Worm (Caenorhabditis elegans): ENCODE results near the gene C06B8.7.
A peak's percentile ranks its signal among the peaks of the same experiment; 100 is the strongest.

Gene C06B8.7

DNA sequence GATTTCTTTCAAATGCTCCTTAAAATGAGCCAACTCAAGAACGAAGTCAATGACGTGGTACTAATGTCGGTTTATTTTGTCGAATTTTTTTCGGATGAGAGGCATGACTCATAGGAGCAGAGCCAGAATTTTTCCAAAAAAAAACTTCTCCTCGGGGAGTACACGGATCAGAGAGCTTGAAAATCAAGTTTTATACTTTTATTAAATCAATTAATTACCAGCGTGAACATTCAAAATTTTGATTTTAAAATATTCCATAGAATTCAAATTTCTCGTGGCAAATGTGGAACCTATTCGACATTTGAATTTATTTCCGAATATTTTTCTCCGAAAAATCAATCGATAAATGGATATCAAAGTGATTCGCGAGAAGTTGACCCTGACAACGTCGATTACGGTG, 37.8 kb downstream of the C06B8.7 start, which contains the start of gene F21A3.4:
TSS of gene F21A3.4 (plus strand) at position 301 of the 400 bp plus-strand sequence.
- no peak for TF ChIP-seq flt-1 (GFP tag; IDR thresholded peaks at IDR 0.05)
- TF ChIP-seq hmbx-1 (tag; optimal IDR thresholded peaks at IDR 0.05): no peak
- TF ChIP-seq tra-4 (tag; optimal IDR thresholded peaks at IDR 0.05): no peak
- no peak for TF ChIP-seq B0310.2 (tag; optimal IDR thresholded peaks at IDR 0.05)
- no peak for TF ChIP-seq hnd-1 (tag; optimal IDR thresholded peaks at IDR 0.05)
- no peak for TF ChIP-seq pes-1 (GFP tag; IDR thresholded peaks at IDR 0.05)
- TF ChIP-seq aly-1 (tag; optimal IDR thresholded peaks at IDR 0.05): no peak
- TF ChIP-seq tbx-11 (GFP tag; IDR thresholded peaks at IDR 0.05): no peak
- no peak for TF ChIP-seq scrt-1 (GFP tag; IDR thresholded peaks at IDR 0.05)
- TF ChIP-seq sea-1 (GFP tag; conservative IDR thresholded peaks at IDR 0.05): no peak

DNA sequence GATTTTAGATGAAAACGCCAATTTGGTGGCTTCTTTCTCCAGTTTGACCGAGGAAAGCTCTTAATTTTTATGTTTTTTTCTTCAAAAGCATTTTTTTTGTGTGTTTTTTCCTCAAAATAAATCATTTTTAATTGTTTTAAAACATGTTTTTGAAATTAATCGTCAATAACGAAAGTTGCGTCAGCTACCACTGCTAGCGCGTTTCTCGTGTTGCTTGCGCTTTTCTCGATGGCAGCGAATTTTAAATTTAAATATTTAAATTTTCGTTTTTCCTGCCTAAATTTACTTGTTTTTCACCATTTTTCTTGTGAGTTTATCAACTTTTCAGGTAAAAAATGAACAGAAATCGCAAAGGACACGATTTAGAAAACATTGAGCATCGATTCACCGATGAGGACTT, 39.4 kb downstream of the C06B8.7 start, which contains the start of gene prde-1:
TSS of gene prde-1 (plus strand) at position 322 of the 400 bp plus-strand sequence.
- TF ChIP-seq ceh-13 (GFP tag; optimal IDR thresholded peaks at IDR 0.05) (no peak), ama-1 (optimal IDR thresholded peaks at IDR 0.05) (no peak), tra-4 (tag; optimal IDR thresholded peaks at IDR 0.05) (no peak), pes-1 (GFP tag; IDR thresholded peaks at IDR 0.05) (no peak), hnd-1 (tag; optimal IDR thresholded peaks at IDR 0.05) (no peak), tbx-11 (GFP tag; IDR thresholded peaks at IDR 0.05) (no peak), sea-1 (GFP tag; conservative IDR thresholded peaks at IDR 0.05) (no peak), hmbx-1 (tag; optimal IDR thresholded peaks at IDR 0.05) (no peak), scrt-1 (GFP tag; IDR thresholded peaks at IDR 0.05) (no peak)

DNA sequence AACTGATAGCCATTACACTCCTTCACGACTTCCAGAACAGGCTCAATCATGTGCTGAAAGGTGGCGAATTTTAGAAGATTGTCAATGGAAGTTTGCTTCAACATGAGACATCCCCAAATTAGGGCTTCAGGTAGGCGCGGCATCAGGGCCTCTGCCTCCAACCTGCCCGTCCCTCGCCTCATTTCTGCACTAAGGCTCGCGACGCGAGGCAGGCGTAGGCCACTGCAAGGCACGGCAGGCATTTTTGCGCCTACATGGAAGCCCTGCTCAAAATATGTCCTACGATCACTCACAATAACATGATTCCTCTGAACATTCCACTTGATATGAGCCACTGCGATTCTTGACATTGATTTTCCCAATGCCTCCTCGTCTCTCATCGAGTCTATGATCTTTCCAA, 44.7 kb downstream of the C06B8.7 start:
- TF ChIP-seq tra-4 (tag; optimal IDR thresholded peaks at IDR 0.05) (no peak), hnd-1 (tag; optimal IDR thresholded peaks at IDR 0.05) (no peak), pes-1 (GFP tag; IDR thresholded peaks at IDR 0.05) (no peak)

DNA sequence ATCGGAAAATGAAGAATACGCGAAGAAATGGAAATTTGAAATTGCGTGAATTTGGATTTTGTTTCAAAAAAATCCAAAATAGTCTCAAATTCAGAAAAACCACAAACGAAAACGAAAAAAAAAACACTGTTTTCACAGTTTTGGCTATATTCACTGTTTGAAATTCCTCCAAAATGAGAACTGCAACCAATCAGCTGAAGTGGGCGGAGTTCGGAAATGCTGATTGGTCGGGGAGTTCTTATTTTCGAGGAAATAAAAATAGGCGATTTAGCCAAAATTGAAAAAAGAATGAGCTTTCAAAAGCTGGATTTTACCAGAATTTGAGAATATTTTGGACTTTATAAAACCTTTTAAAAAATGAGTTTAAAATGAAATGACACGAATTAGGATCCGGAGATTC, 46.4 kb downstream of the C06B8.7 start, which contains the start of gene glb-14:
TSS of gene glb-14 (minus strand) at position 97 of the 400 bp plus-strand sequence.
- TF ChIP-seq hmbx-1 (tag; optimal IDR thresholded peaks at IDR 0.05): no peak

DNA sequence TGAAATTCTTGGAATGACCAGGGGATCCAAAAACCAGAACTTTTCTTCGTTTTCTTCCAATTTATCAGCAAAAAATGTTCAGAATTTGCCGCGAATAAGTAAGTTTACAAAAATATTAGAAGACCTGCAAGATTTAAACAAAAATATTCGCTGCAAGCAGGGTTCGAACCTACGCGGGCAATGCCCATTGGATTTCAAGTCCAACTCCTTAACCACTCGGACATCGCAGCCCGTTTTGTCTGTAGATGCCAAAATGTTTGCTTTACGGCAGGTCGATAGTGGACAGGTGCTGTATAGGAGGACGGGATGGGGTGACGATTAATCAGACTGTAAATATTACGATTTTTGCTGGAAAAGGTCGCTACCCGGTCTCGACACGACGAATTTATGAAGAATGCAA, 49.2 kb downstream of the C06B8.7 start:
- TF ChIP-seq scrt-1 (GFP tag; IDR thresholded peaks at IDR 0.05): peak; percentile 36; the same call in 1 of the 2 replicates
- 0 out of 2 replicates have a peak, but pooled peaks have one; percentile 34 for TF ChIP-seq flt-1 (GFP tag; IDR thresholded peaks at IDR 0.05)
- TF ChIP-seq ets-7 (tag; optimal IDR thresholded peaks at IDR 0.05): no peak
- TF ChIP-seq F13C5.2 (tag; optimal IDR thresholded peaks at IDR 0.05): no peak
- no peak for TF ChIP-seq aly-1 (tag; optimal IDR thresholded peaks at IDR 0.05)
- TF ChIP-seq hnd-1 (tag; optimal IDR thresholded peaks at IDR 0.05): no peak
- peak; percentile 65; the same call in 1 of the 2 replicates for TF ChIP-seq pes-1 (GFP tag; IDR thresholded peaks at IDR 0.05)
- no peak for TF ChIP-seq tbx-37 (GFP tag; conservative IDR thresholded peaks at IDR 0.05)
- peak; percentile 46; the same call in 1 of the 2 replicates for TF ChIP-seq tbx-11 (GFP tag; IDR thresholded peaks at IDR 0.05)
- TF ChIP-seq tra-4 (tag; optimal IDR thresholded peaks at IDR 0.05): no peak
- no peak for TF ChIP-seq B0310.2 (tag; optimal IDR thresholded peaks at IDR 0.05)
- no peak for TF ChIP-seq hmbx-1 (tag; optimal IDR thresholded peaks at IDR 0.05)
- no peak for TF ChIP-seq ama-1 (optimal IDR thresholded peaks at IDR 0.05)

DNA sequence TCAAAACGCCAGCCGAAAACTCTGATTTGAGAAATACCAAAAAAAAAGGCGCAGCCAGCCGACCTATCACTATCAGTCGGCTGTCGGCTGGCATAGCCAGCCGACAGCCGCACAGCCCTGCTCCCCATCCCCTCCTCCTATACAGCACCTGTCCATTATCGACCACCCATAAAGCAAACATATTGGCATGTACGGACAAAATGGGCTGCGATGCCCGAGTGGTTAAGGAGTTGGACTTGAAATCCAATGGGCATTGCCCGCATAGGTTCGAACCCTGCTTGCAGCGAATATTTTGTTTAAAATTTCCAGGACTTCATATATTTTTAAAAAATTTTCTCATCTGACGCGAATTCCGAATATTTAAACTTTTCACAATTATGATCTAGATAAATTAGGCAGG, 51.9 kb downstream of the C06B8.7 start:
- TF ChIP-seq ceh-36 (tag; optimal IDR thresholded peaks at IDR 0.05): peak; percentile 2
- 0 out of 2 replicates have a peak, but pooled peaks have one; percentile 48 for TF ChIP-seq pes-1 (GFP tag; IDR thresholded peaks at IDR 0.05)
- no peak for TF ChIP-seq F13C5.2 (tag; optimal IDR thresholded peaks at IDR 0.05)
- no peak for TF ChIP-seq hmg-4 (GFP tag; optimal IDR thresholded peaks at IDR 0.05)
- peak; percentile 11; the same call in 1 of the 2 replicates for TF ChIP-seq flt-1 (GFP tag; IDR thresholded peaks at IDR 0.05)

DNA sequence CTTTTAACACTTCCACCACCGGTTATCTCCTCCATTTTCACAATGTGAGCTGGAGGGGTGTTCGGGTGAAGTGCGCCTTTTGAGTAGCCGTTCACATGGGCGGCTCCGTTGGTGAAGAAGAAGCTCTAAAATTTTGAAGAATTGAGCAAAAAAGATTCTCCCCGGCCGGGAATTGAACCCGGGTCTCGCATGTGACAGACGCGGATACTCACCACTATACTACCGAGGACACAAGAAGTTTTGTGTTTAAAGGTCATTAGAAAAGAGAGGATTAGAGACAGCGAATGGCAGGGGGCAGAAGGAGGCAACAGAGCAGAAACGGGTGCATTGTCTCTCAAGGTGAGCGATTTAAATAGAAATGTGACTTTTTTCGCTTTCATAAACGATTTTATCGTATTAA, 53.1 kb downstream of the C06B8.7 start:
- no peak for TF ChIP-seq ama-1 (optimal IDR thresholded peaks at IDR 0.05)
- peak; percentile 89 for TF ChIP-seq sea-1 (GFP tag; conservative IDR thresholded peaks at IDR 0.05)
- peak; percentile 59 for TF ChIP-seq hmbx-1 (tag; optimal IDR thresholded peaks at IDR 0.05)
- peak; percentile 91 for TF ChIP-seq F13C5.2 (tag; optimal IDR thresholded peaks at IDR 0.05)
- TF ChIP-seq B0310.2 (tag; optimal IDR thresholded peaks at IDR 0.05): peak; percentile 82
- TF ChIP-seq flt-1 (GFP tag; IDR thresholded peaks at IDR 0.05): peak; percentile 92
- peak; percentile 86 for TF ChIP-seq aly-1 (tag; optimal IDR thresholded peaks at IDR 0.05)
- TF ChIP-seq pes-1 (GFP tag; IDR thresholded peaks at IDR 0.05): peak; percentile 92
- TF ChIP-seq hmg-4 (GFP tag; optimal IDR thresholded peaks at IDR 0.05): peak; percentile 92
- TF ChIP-seq scrt-1 (GFP tag; IDR thresholded peaks at IDR 0.05): peak; percentile 92
- peak; percentile 89 for TF ChIP-seq tbx-11 (GFP tag; IDR thresholded peaks at IDR 0.05)
- peak; percentile 77 for TF ChIP-seq ceh-13 (GFP tag; optimal IDR thresholded peaks at IDR 0.05)
- peak; percentile 71 for TF ChIP-seq tra-4 (tag; optimal IDR thresholded peaks at IDR 0.05)
- peak; percentile 80 for TF ChIP-seq hnd-1 (tag; optimal IDR thresholded peaks at IDR 0.05)
- TF ChIP-seq ets-7 (tag; optimal IDR thresholded peaks at IDR 0.05): peak; percentile 57
- peak; percentile 95 for TF ChIP-seq ceh-36 (tag; optimal IDR thresholded peaks at IDR 0.05)
- peak; percentile 92 for TF ChIP-seq tbx-37 (GFP tag; conservative IDR thresholded peaks at IDR 0.05)

DNA sequence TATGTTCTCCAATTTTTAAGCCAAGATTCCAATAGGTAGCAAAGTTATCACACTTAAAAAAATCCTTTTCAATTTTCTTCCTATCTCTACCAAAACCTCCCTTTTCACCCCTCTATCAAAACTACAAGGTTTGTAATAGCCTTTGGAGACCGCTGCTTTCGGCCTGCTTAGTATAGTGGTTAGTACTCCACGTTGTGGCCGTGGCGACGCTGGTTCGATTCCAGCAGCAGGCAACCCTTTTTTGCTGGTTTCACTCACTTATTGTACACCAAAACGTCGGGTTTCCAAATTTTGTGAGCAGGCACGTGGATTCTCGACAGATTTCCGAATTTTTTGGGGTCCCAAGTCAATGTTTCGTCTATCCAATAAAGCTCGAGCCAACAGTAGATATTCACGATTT, 55.3 kb downstream of the C06B8.7 start:
- TF ChIP-seq scrt-1 (GFP tag; IDR thresholded peaks at IDR 0.05) (0 out of 2 replicates have a peak, but pooled peaks have one; percentile 39), ceh-36 (tag; optimal IDR thresholded peaks at IDR 0.05) (peak; percentile 46), pes-1 (GFP tag; IDR thresholded peaks at IDR 0.05) (peak; percentile 76), tbx-37 (GFP tag; conservative IDR thresholded peaks at IDR 0.05) (peak; percentile 45; the same call in 1 of the 2 replicates), B0310.2 (tag; optimal IDR thresholded peaks at IDR 0.05) (no peak), ceh-13 (GFP tag; optimal IDR thresholded peaks at IDR 0.05) (peak; percentile 17), hmbx-1 (tag; optimal IDR thresholded peaks at IDR 0.05) (no peak), tra-4 (tag; optimal IDR thresholded peaks at IDR 0.05) (no peak), tbx-11 (GFP tag; IDR thresholded peaks at IDR 0.05) (peak; percentile 67), F13C5.2 (tag; optimal IDR thresholded peaks at IDR 0.05) (peak; percentile 15), aly-1 (tag; optimal IDR thresholded peaks at IDR 0.05) (no peak), flt-1 (GFP tag; IDR thresholded peaks at IDR 0.05) (peak; percentile 65), ama-1 (optimal IDR thresholded peaks at IDR 0.05) (no peak), sea-1 (GFP tag; conservative IDR thresholded peaks at IDR 0.05) (no peak), hmg-4 (GFP tag; optimal IDR thresholded peaks at IDR 0.05) (peak; percentile 35), ets-7 (tag; optimal IDR thresholded peaks at IDR 0.05) (no peak), hnd-1 (tag; optimal IDR thresholded peaks at IDR 0.05) (peak; percentile 41)
